Worm (Caenorhabditis elegans) whole organism, L1 larva: ENCODE measurements around the gene tctn-1.

Source experiments
- C04F5.9 ChIP-seq: sonication (generic microtip); optimal IDR thresholded peaks from 2 replicates; lab custom pipeline; 2016; ENCODE audit warnings: missing genetic modification characterization, missing compliant biosample characterization
- C34B4.2 ChIP-seq: sonication (generic microtip); optimal IDR thresholded peaks from 2 replicates; lab custom pipeline; 2017; ENCODE audit warnings: mild to moderate bottlenecking, missing genetic modification characterization, missing compliant biosample characterization
- F16B12.6 ChIP-seq: fragments of 150-350 bp; optimal IDR thresholded peaks from 2 replicates; lab custom pipeline; 2014; ENCODE audit warnings: missing biosample characterization, missing genetic modification characterization
- Y116A8C.19 ChIP-seq: sonication (generic microtip); optimal IDR thresholded peaks from 2 replicates; lab custom pipeline; 2016; ENCODE audit warnings: missing compliant biosample characterization, missing genetic modification characterization, borderline replicate concordance
- aha-1 ChIP-seq: fragments of 150-350 bp; optimal IDR thresholded peaks from 2 replicates; lab custom pipeline; 2014; ENCODE audit warnings: missing biosample characterization, missing genetic modification characterization
- blmp-1 ChIP-seq: fragments of 150-350 bp; optimal IDR thresholded peaks from 2 replicates; lab custom pipeline; 2014; ENCODE audit warnings: missing biosample characterization, missing genetic modification characterization
- ceh-63 ChIP-seq: fragments of 200-800 bp; sonication (Bioruptor generic); optimal IDR thresholded peaks from 2 replicates; lab custom pipeline; 2018; ENCODE audit warnings: mild to moderate bottlenecking, missing genetic modification characterization, missing compliant biosample characterization
- ceh-82 ChIP-seq, 3 experiments: fragments of 150-350 bp in 1 of 3; sonication (generic microtip) in 2 of 3; optimal IDR thresholded peaks; 2 replicates each; lab custom pipeline; 2014 to 2017; ENCODE audit warnings: missing biosample characterization in 3 of 3, missing genetic modification characterization in 3 of 3
- ceh-88 ChIP-seq: fragments of 200-800 bp; sonication (Bioruptor generic); IDR thresholded peaks from 2 replicates; pipeline ENCODE4 v1.3.6; 2022; ENCODE audit warnings: missing genetic modification characterization, missing compliant biosample characterization
- ceh-90 ChIP-seq: sonication (generic microtip); optimal IDR thresholded peaks from 2 replicates; lab custom pipeline; 2016; ENCODE audit warnings: missing genetic modification characterization, missing compliant biosample characterization
- dsc-1 ChIP-seq: sonication (generic microtip); optimal IDR thresholded peaks from 2 replicates; lab custom pipeline; 2016; ENCODE audit warnings: mild to moderate bottlenecking, missing genetic modification characterization, missing compliant biosample characterization
- efl-3 ChIP-seq: fragments of 200-800 bp; sonication (Bioruptor generic); optimal IDR thresholded peaks from 2 replicates; lab custom pipeline; 2018; ENCODE audit warnings: mild to moderate bottlenecking, missing genetic modification characterization, missing compliant biosample characterization
- egl-13 ChIP-seq: sonication (generic microtip); optimal IDR thresholded peaks from 2 replicates; lab custom pipeline; 2016; ENCODE audit warnings: missing genotype, missing genetic modification reagents, missing genetic modification characterization, missing compliant biosample characterization
- ets-5 ChIP-seq: fragments of 200-800 bp; sonication (Bioruptor generic); IDR thresholded peaks from 2 replicates; pipeline ENCODE4 v1.3.6; 2022; ENCODE audit warnings: missing genetic modification characterization, missing compliant biosample characterization
- fkh-4 ChIP-seq: sonication (generic microtip); optimal IDR thresholded peaks from 2 replicates; lab custom pipeline; 2016; ENCODE audit warnings: missing compliant biosample characterization, missing genetic modification characterization, borderline replicate concordance
- fkh-8 ChIP-seq: sonication (generic microtip); optimal IDR thresholded peaks from 2 replicates; lab custom pipeline; 2016; ENCODE audit warnings: mild to moderate bottlenecking, missing genetic modification characterization, missing compliant biosample characterization
- fos-1 ChIP-seq: fragments of 150-350 bp; optimal IDR thresholded peaks from 2 replicates; lab custom pipeline; 2014; ENCODE audit warnings: missing biosample characterization, missing genetic modification characterization
- grh-1 ChIP-seq: fragments of 200-800 bp; sonication (Bioruptor generic); IDR thresholded peaks from 2 replicates; pipeline ENCODE4 v1.3.6; 2022; ENCODE audit warnings: missing genetic modification reagents, missing genetic modification characterization, missing compliant biosample characterization
- isw-1 ChIP-seq: fragments of 200-800 bp; sonication (Bioruptor generic); IDR thresholded peaks from 2 replicates; pipeline ENCODE4 v1.3.6; 2022; ENCODE audit warnings: missing genetic modification characterization, missing compliant biosample characterization
- jun-1 ChIP-seq: fragments of 150-350 bp; optimal IDR thresholded peaks from 2 replicates; lab custom pipeline; 2014; ENCODE audit warnings: missing biosample characterization, missing genetic modification reagents, missing genetic modification characterization
- lin-14 ChIP-seq: fragments of 200-800 bp; sonication (Bioruptor generic); optimal IDR thresholded peaks from 2 replicates; lab custom pipeline; 2018; ENCODE audit warnings: mild to moderate bottlenecking, missing genetic modification characterization, moderate library complexity, missing compliant biosample characterization
- lin-15B ChIP-seq: fragments of 150-350 bp; sonication (generic microtip); optimal IDR thresholded peaks from 3 replicates; lab custom pipeline; 2014; ENCODE audit warnings: missing biosample characterization, missing genetic modification characterization
- lin-35 ChIP-seq, 2 experiments: fragments of 150-350 bp; optimal IDR thresholded peaks; 2 replicates each; lab custom pipeline; 2014; ENCODE audit warnings: missing biosample characterization in 2 of 2, missing genetic modification characterization in 2 of 2, missing genetic modification reagents in 2 of 2
- lsy-2 ChIP-seq, 2 experiments: fragments of 150-350 bp; optimal IDR thresholded peaks; 2 replicates each; lab custom pipeline; 2014; ENCODE audit warnings: missing biosample characterization in 2 of 2, missing genetic modification characterization in 2 of 2
- nhr-20 ChIP-seq: sonication (generic microtip); optimal IDR thresholded peaks from 2 replicates; lab custom pipeline; 2016; ENCODE audit warnings: mild to moderate bottlenecking, missing genetic modification characterization, missing compliant biosample characterization
- nhr-28 ChIP-seq: fragments of 150-350 bp; optimal IDR thresholded peaks from 2 replicates; lab custom pipeline; 2014; ENCODE audit warnings: missing biosample characterization, missing genetic modification characterization
- nhr-47 ChIP-seq: sonication (generic microtip); optimal IDR thresholded peaks from 2 replicates; lab custom pipeline; 2016; ENCODE audit warnings: mild to moderate bottlenecking, missing genetic modification characterization, moderate library complexity, missing compliant biosample characterization
- nhr-71 ChIP-seq: sonication (generic microtip); optimal IDR thresholded peaks from 2 replicates; lab custom pipeline; 2016; ENCODE audit warnings: mild to moderate bottlenecking, missing genetic modification characterization, moderate library complexity, missing compliant biosample characterization
- nhr-76 ChIP-seq: sonication (generic microtip); optimal IDR thresholded peaks from 2 replicates; lab custom pipeline; 2017; ENCODE audit warnings: missing biosample characterization, missing genetic modification characterization
- nhr-84 ChIP-seq: sonication (generic microtip); optimal IDR thresholded peaks from 2 replicates; lab custom pipeline; 2017; ENCODE audit warnings: missing biosample characterization, missing genetic modification characterization
- pax-3 ChIP-seq: fragments of 200-800 bp; sonication (Bioruptor generic); optimal IDR thresholded peaks from 2 replicates; lab custom pipeline; 2018; ENCODE audit warnings: mild to moderate bottlenecking, missing genetic modification characterization, moderate library complexity, missing compliant biosample characterization
- pqm-1 ChIP-seq: sonication (generic microtip); optimal IDR thresholded peaks from 3 replicates; lab custom pipeline; 2017; ENCODE audit warnings: missing biosample characterization, missing genetic modification characterization
- rnt-1 ChIP-seq: sonication (generic microtip); optimal IDR thresholded peaks from 2 replicates; lab custom pipeline; 2016; ENCODE audit warnings: mild to moderate bottlenecking, missing genetic modification characterization, moderate library complexity, missing compliant biosample characterization
- skn-1 ChIP-seq: fragments of 150-350 bp; optimal IDR thresholded peaks from 2 replicates; lab custom pipeline; 2014; ENCODE audit warnings: missing biosample characterization, missing genetic modification characterization
- snpc-4 ChIP-seq: fragments of 150-350 bp; optimal IDR thresholded peaks from 2 replicates; lab custom pipeline; 2014; ENCODE audit warnings: missing biosample characterization, missing genetic modification characterization
- sox-4 ChIP-seq: sonication (generic microtip); optimal IDR thresholded peaks from 2 replicates; lab custom pipeline; 2016; ENCODE audit warnings: missing genetic modification characterization, missing compliant biosample characterization
- sup-37 ChIP-seq: fragments of 200-800 bp; sonication (Bioruptor generic); optimal IDR thresholded peaks from 2 replicates; lab custom pipeline; 2018; ENCODE audit warnings: mild to moderate bottlenecking, missing genetic modification characterization, missing compliant biosample characterization
- swsn-7 ChIP-seq: sonication (generic microtip); optimal IDR thresholded peaks from 2 replicates; lab custom pipeline; 2016; ENCODE audit warnings: missing genetic modification characterization, missing compliant biosample characterization
- tbx-2 ChIP-seq: sonication (generic microtip); optimal IDR thresholded peaks from 2 replicates; lab custom pipeline; 2016; ENCODE audit warnings: missing genetic modification characterization, missing compliant biosample characterization
- tlp-1 ChIP-seq: fragments of 150-350 bp; optimal IDR thresholded peaks from 2 replicates; lab custom pipeline; 2014; ENCODE audit warnings: missing biosample characterization, missing genetic modification characterization
- unc-30 ChIP-seq: sonication (generic microtip); optimal IDR thresholded peaks from 2 replicates; lab custom pipeline; 2017; ENCODE audit warnings: missing biosample characterization, missing genetic modification characterization
- zag-1 ChIP-seq: fragments of 150-350 bp; optimal IDR thresholded peaks from 2 replicates; lab custom pipeline; 2014; ENCODE audit warnings: missing biosample characterization, missing genetic modification characterization
- zip-4 ChIP-seq: fragments of 200-800 bp; sonication (Bioruptor generic); optimal IDR thresholded peaks from 2 replicates; lab custom pipeline; 2018; ENCODE audit warnings: mild to moderate bottlenecking, missing genetic modification characterization, moderate library complexity, missing compliant biosample characterization

tctn-1 gene

ce11 chrIV:4776001-4776400, 28.4 kb upstream of the tctn-1 start, which contains the start of gene R11E3.19:
Gene R11E3.19, minus strand, starts transcription at chrIV:4776101.
- TF ChIP-seq rnt-1 (tag; lab: Kevin White, UChicago) (no peak), dsc-1 (tag; lab: Kevin White, UChicago) (no peak), nhr-71 (tag; lab: Kevin White, UChicago) (no peak), lsy-2 (tag; optimal IDR thresholded peaks at IDR 0.05; lab: Kevin White, UChicago) (no peak), zag-1 (tag; lab: Kevin White, UChicago) (no peak), nhr-76 (no peak), snpc-4 (no peak), nhr-47 (no peak), ceh-88 (GFP tag; lab: Robert Waterston, UW) (no peak), C34B4.2 (tag; lab: Kevin White, UChicago) (no peak), lin-35 (GFP tag; optimal IDR thresholded peaks at IDR 0.05; lab: Kevin White, UChicago) (no peak), nhr-20 (tag; lab: Kevin White, UChicago) (no peak), C04F5.9 (no peak), ets-5 (GFP tag; lab: Robert Waterston, UW) (no peak)

ce11 chrIV:4771792-4772191, 24.2 kb upstream of the tctn-1 start, which contains the start of gene R11E3.2:
Gene R11E3.2, plus strand, starts transcription at chrIV:4772092.
- TF ChIP-seq ceh-90 (tag; lab: Kevin White, UChicago) (no peak), sox-4 (tag; lab: Kevin White, UChicago) (no peak), fkh-8 (tag; lab: Kevin White, UChicago) (no peak), fkh-4 (tag; lab: Kevin White, UChicago) (no peak), grh-1 (no peak), jun-1 (tag; lab: Kevin White, UChicago) (no peak), Y116A8C.19 (tag; lab: Kevin White, UChicago) (no peak), nhr-84 (tag; lab: Kevin White, UChicago) (no peak), pax-3 (no peak), unc-30 (tag; lab: Kevin White, UChicago) (no peak), F16B12.6 (tag; lab: Kevin White, UChicago) (no peak), tlp-1 (no peak), blmp-1 (no peak), rnt-1 (tag; lab: Kevin White, UChicago) (no peak), isw-1 (GFP tag; lab: Robert Waterston, UW) (no peak), ceh-63 (GFP tag; lab: Kevin White, UChicago) (no peak), lin-14 (GFP tag; lab: Kevin White, UChicago) (no peak)
- TF ChIP-seq, all 84 proteins: peak for 0

DNA sequence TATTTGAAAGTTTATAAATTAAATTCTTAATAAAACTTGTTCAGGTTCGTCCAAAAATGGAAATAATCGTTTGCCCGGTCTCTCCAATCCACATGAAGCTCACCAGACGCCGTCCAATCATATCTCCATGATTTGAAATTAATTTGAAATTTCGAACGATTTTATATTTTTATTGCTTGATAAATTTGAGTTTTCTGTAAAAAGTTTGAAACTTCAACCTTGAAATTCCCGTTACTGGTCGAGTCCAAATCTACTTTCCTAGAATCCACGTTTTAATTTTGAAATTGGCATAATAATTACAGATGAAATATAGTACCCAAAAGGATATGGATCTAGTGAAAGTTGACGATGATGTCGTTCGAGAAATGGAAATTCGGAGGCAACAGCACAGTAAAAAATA, 16.8 kb upstream of the tctn-1 start, which contains the start of gene npp-26:
Gene npp-26, plus strand, starts transcription at position 301 of the 400 bp plus-strand sequence.
- no peak for TF ChIP-seq F16B12.6 (tag; lab: Kevin White, UChicago)
- no peak for TF ChIP-seq pax-3

- no peak for TF ChIP-seq zip-4 (GFP tag; lab: Kevin White, UChicago)
- TF ChIP-seq nhr-28 (tag; lab: Kevin White, UChicago): no peak
- TF ChIP-seq fos-1 (tag; lab: Kevin White, UChicago): no peak
- no peak for TF ChIP-seq pqm-1 (tag; lab: Kevin White, UChicago)
- TF ChIP-seq efl-3 (GFP tag; lab: Kevin White, UChicago): no peak
- no peak for TF ChIP-seq ets-5 (GFP tag; lab: Robert Waterston, UW)
- no peak for TF ChIP-seq sup-37
- TF ChIP-seq nhr-47: no peak
- TF ChIP-seq lin-35 (GFP tag; optimal IDR thresholded peaks at IDR 0.05; lab: Kevin White, UChicago): no peak
- no peak for TF ChIP-seq lin-15B (tag; lab: Kevin White, UChicago)
- no peak for TF ChIP-seq rnt-1 (tag; lab: Kevin White, UChicago)
- no peak for TF ChIP-seq snpc-4
- TF ChIP-seq jun-1 (tag; lab: Kevin White, UChicago): no peak
- no peak for TF ChIP-seq tbx-2
- no peak for TF ChIP-seq swsn-7 (tag; lab: Kevin White, UChicago)
- TF ChIP-seq ceh-82 (tag; optimal IDR thresholded peaks at IDR 0.05; lab: Kevin White, UChicago): no peak
- no peak for TF ChIP-seq egl-13 (tag; lab: Kevin White, UChicago)
- no peak for TF ChIP-seq fkh-4 (tag; lab: Kevin White, UChicago)
- no peak for TF ChIP-seq aha-1
- TF ChIP-seq skn-1: no peak
Observed at ce11 chrIV:4763844-4764243, 16.2 kb upstream of the tctn-1 start, which contains the start of gene Y17G9B.2. Gene Y17G9B.2, plus strand, starts transcription at chrIV:4764144.
